Fruit fly (Drosophila melanogaster) whole organism, embryonic: ENCODE results near the gene kirre.
A peak's percentile ranks its signal among the peaks of the same experiment; 100 is the strongest.

Experiments used
- Asciz ChIP-seq: fragments of 200-800 bp; sonication (Bioruptor generic); optimal IDR thresholded peaks from 2 replicates; lab custom pipeline; 2017; ENCODE audit warnings: missing biosample characterization, mild to moderate bottlenecking, missing genetic modification characterization, missing genetic modification reagents
- B-H2 ChIP-seq: fragments of 200-800 bp; sonication (Bioruptor generic); optimal IDR thresholded peaks from 2 replicates; lab custom pipeline; 2018; ENCODE audit warnings: missing biosample characterization, mild to moderate bottlenecking, missing genetic modification characterization
- CG10267 ChIP-seq: fragments of 200-800 bp; sonication (Bioruptor generic); optimal IDR thresholded peaks from 2 replicates; lab custom pipeline; 2018; ENCODE audit warnings: missing biosample characterization, mild to moderate bottlenecking, missing genetic modification characterization, moderate library complexity
- CG13424 ChIP-seq: fragments of 200-800 bp; sonication (Bioruptor generic); optimal IDR thresholded peaks from 2 replicates; lab custom pipeline; 2019; ENCODE audit warnings: missing biosample characterization, mild to moderate bottlenecking, missing genetic modification characterization, moderate library complexity
- CG13775 ChIP-seq: fragments of 200-800 bp; sonication (Bioruptor generic); optimal IDR thresholded peaks from 3 replicates; lab custom pipeline; 2017; ENCODE audit warnings: missing biosample characterization, mild to moderate bottlenecking, missing genetic modification characterization
- CG17802 ChIP-seq: fragments of 200-800 bp; sonication (Bioruptor generic); optimal IDR thresholded peaks from 2 replicates; lab custom pipeline; 2018; ENCODE audit warnings: missing biosample characterization, mild to moderate bottlenecking, missing genetic modification characterization, moderate library complexity
- CG2120 ChIP-seq: fragments of 200-800 bp; sonication (Bioruptor generic); optimal IDR thresholded peaks from 3 replicates; lab custom pipeline; 2016; ENCODE audit warnings: missing biosample characterization, missing genetic modification characterization
- CG2712 ChIP-seq: fragments of 200-800 bp; optimal IDR thresholded peaks from 3 replicates; lab custom pipeline; 2019; ENCODE audit warnings: missing biosample characterization, mild to moderate bottlenecking, missing genetic modification characterization, moderate library complexity
- CG30020 ChIP-seq: fragments of 200-800 bp; optimal IDR thresholded peaks from 2 replicates; lab custom pipeline; 2019; ENCODE audit warnings: missing biosample characterization, mild to moderate bottlenecking, missing genetic modification characterization, moderate library complexity
- CG4328 ChIP-seq: fragments of 200-800 bp; sonication (Bioruptor generic); optimal IDR thresholded peaks from 3 replicates; lab custom pipeline; 2017; ENCODE audit warnings: missing biosample characterization, missing genetic modification reagents, missing genetic modification characterization
- CG4404 ChIP-seq: fragments of 200-800 bp; sonication (Bioruptor generic); IDR thresholded peaks from 2 replicates; pipeline ENCODE4 v1.3.6; 2022; ENCODE audit warnings: missing biosample characterization, missing genetic modification characterization
- CG4617 ChIP-seq: fragments of 200-800 bp; sonication (Bioruptor generic); optimal IDR thresholded peaks from 3 replicates; lab custom pipeline; 2016; ENCODE audit warnings: missing biosample characterization, missing genetic modification characterization, borderline replicate concordance
- CG9727 ChIP-seq: fragments of 200-800 bp; sonication (Bioruptor generic); optimal IDR thresholded peaks from 3 replicates; lab custom pipeline; 2017; ENCODE audit warnings: missing biosample characterization, mild to moderate bottlenecking, missing genetic modification characterization
- CG9797 ChIP-seq: fragments of 200-800 bp; sonication (Bioruptor generic); optimal IDR thresholded peaks from 3 replicates; lab custom pipeline; 2018; ENCODE audit warnings: missing biosample characterization, mild to moderate bottlenecking, missing genetic modification characterization
- CG9817 ChIP-seq: fragments of 200-800 bp; sonication (Bioruptor generic); optimal IDR thresholded peaks from 2 replicates; lab custom pipeline; 2018; ENCODE audit warnings: missing biosample characterization, mild to moderate bottlenecking, missing genetic modification characterization, moderate library complexity
- CG9932 ChIP-seq: fragments of 200-800 bp; sonication (Bioruptor generic); IDR thresholded peaks from 2 replicates; pipeline ENCODE4 v1.3.6; 2022; ENCODE audit warnings: missing biosample characterization, missing genetic modification characterization
- Dfd ChIP-seq, 2 experiments: fragments of >200 bp; optimal IDR thresholded peaks; 2 replicates each; lab custom pipeline; 2017; ENCODE audit warnings: missing biosample characterization in 2 of 2, missing genetic modification characterization in 2 of 2
- Dref ChIP-seq: fragments of 200-800 bp; sonication (Bioruptor generic); IDR thresholded peaks from 2 replicates; pipeline ENCODE4 v1.3.6; 2022; ENCODE audit warnings: missing biosample characterization, missing genetic modification characterization
- E2f1 ChIP-seq: fragments of 200-800 bp; sonication (Bioruptor generic); IDR thresholded peaks from 2 replicates; pipeline ENCODE4 v1.3.6; 2022; ENCODE audit warnings: missing biosample characterization, missing genetic modification characterization
- Ets65A ChIP-seq: fragments of 200-800 bp; sonication (Bioruptor generic); peaks from one replicate; lab custom pipeline; 2016; ENCODE audit warnings: missing biosample characterization, missing genetic modification characterization
- Ets97D ChIP-seq: fragments of 200-800 bp; sonication (Bioruptor generic); optimal IDR thresholded peaks from 3 replicates; lab custom pipeline; 2016; ENCODE audit warnings: missing biosample characterization, missing genetic modification characterization
- Fer3 ChIP-seq: fragments of 200-800 bp; sonication (Bioruptor generic); optimal IDR thresholded peaks from 2 replicates; lab custom pipeline; 2018; ENCODE audit warnings: missing biosample characterization, mild to moderate bottlenecking, missing genetic modification characterization, moderate library complexity
- MBD-R2 ChIP-seq: fragments of 200-800 bp; sonication (Bioruptor generic); IDR thresholded peaks from 2 replicates; pipeline ENCODE4 v1.3.6; 2022; ENCODE audit warnings: missing biosample characterization, missing genetic modification characterization
- Max ChIP-seq: fragments of 200-800 bp; sonication (Bioruptor generic); optimal IDR thresholded peaks from 2 replicates; lab custom pipeline; 2016; ENCODE audit warnings: missing biosample characterization, mild to moderate bottlenecking, missing genetic modification characterization
- Oaz ChIP-seq: fragments of 200-800 bp; sonication (Bioruptor generic); IDR thresholded peaks from 2 replicates; pipeline ENCODE4 v1.3.6; 2022; ENCODE audit warnings: missing biosample characterization, missing genetic modification characterization
- PHDP ChIP-seq: fragments of 200-800 bp; sonication (Bioruptor generic); optimal IDR thresholded peaks from 3 replicates; lab custom pipeline; 2018; ENCODE audit warnings: missing biosample characterization, mild to moderate bottlenecking, missing genetic modification characterization, moderate library complexity
- Pdp1 ChIP-seq, 2 experiments: fragments of 200-800 bp; sonication (Bioruptor generic); optimal IDR thresholded peaks; 3 replicates each; lab custom pipeline; 2016; ENCODE audit warnings: missing biosample characterization in 2 of 2, missing genetic modification characterization in 2 of 2, mild to moderate bottlenecking in 1 of 2, moderate library complexity in 1 of 2
- Six4 ChIP-seq: fragments of 200-800 bp; sonication (Bioruptor generic); optimal IDR thresholded peaks from 2 replicates; lab custom pipeline; 2016; ENCODE audit warnings: missing biosample characterization, missing genetic modification characterization
- Sry-β ChIP-seq: fragments of 200-800 bp; sonication (Bioruptor generic); optimal IDR thresholded peaks from 2 replicates; lab custom pipeline; 2018; ENCODE audit warnings: missing biosample characterization, mild to moderate bottlenecking, missing genetic modification characterization, moderate library complexity
- Xbp1 ChIP-seq: fragments of 200-800 bp; sonication (Bioruptor generic); optimal IDR thresholded peaks from 3 replicates; lab custom pipeline; 2016; ENCODE audit warnings: missing biosample characterization, mild to moderate bottlenecking, missing genetic modification characterization
- YL-1 ChIP-seq: fragments of 200-800 bp; sonication (Bioruptor generic); optimal IDR thresholded peaks from 3 replicates; lab custom pipeline; 2017; ENCODE audit warnings: missing biosample characterization, mild to moderate bottlenecking, missing genetic modification characterization
- chn ChIP-seq: fragments of 200-800 bp; sonication (Bioruptor generic); optimal IDR thresholded peaks from 2 replicates; lab custom pipeline; 2016; ENCODE audit warnings: missing biosample characterization, missing genetic modification characterization
- corto ChIP-seq: fragments of 200-800 bp; sonication (Bioruptor generic); optimal IDR thresholded peaks from 2 replicates; lab custom pipeline; 2016; ENCODE audit warnings: missing biosample characterization, mild to moderate bottlenecking, missing genetic modification characterization, moderate library complexity
- danr ChIP-seq: fragments of 200-800 bp; sonication (Bioruptor generic); IDR thresholded peaks from 2 replicates; pipeline ENCODE4 v1.3.6; 2022; ENCODE audit warnings: missing biosample characterization, missing genetic modification characterization
- esg ChIP-seq: fragments of 200-800 bp; sonication (Bioruptor generic); conservative IDR thresholded peaks from 2 replicates; pipeline ENCODE4 v1.3.6; 2022; ENCODE audit warnings: missing biosample characterization, missing genetic modification characterization
- grn ChIP-seq: fragments of 200-800 bp; sonication (Bioruptor generic); optimal IDR thresholded peaks from 3 replicates; lab custom pipeline; 2017; ENCODE audit warnings: missing biosample characterization, missing genetic modification characterization
- hbn ChIP-seq: fragments of 200-800 bp; sonication (Bioruptor generic); IDR thresholded peaks from 2 replicates; pipeline ENCODE4 v1.3.6; 2022; ENCODE audit warnings: missing biosample characterization, missing genetic modification characterization; ENCODE audit not compliant: partially characterized antibody
- klu ChIP-seq: fragments of 200-800 bp; sonication (Bioruptor generic); IDR thresholded peaks from 2 replicates; pipeline ENCODE4 v1.3.6; 2022; ENCODE audit warnings: missing biosample characterization, missing genetic modification characterization
- lbe ChIP-seq: fragments of 200-800 bp; sonication (Bioruptor generic); optimal IDR thresholded peaks from 2 replicates; lab custom pipeline; 2016; ENCODE audit warnings: missing biosample characterization, mild to moderate bottlenecking, missing genetic modification characterization
- lilli ChIP-seq: fragments of 200-800 bp; sonication (Bioruptor generic); optimal IDR thresholded peaks from 3 replicates; lab custom pipeline; 2016; ENCODE audit warnings: missing biosample characterization, missing genetic modification characterization
- nerfin-1 ChIP-seq: fragments of 200-800 bp; sonication (Bioruptor generic); optimal IDR thresholded peaks from 3 replicates; lab custom pipeline; 2019; ENCODE audit warnings: missing biosample characterization, mild to moderate bottlenecking, missing genetic modification characterization, moderate library complexity
- odd ChIP-seq: fragments of 200-800 bp; sonication (Bioruptor generic); optimal IDR thresholded peaks from 2 replicates; lab custom pipeline; 2017; ENCODE audit warnings: missing biosample characterization, mild to moderate bottlenecking, missing genetic modification characterization
- prd ChIP-seq, 3 experiments: fragments of >200 bp in 2 of 3; fragments of 200-800 bp in 1 of 3; sonication (Bioruptor generic) in 1 of 3; optimal IDR thresholded peaks in 2 of 3; IDR thresholded peaks in 1 of 3; 2 replicates in 2 of 3; 3 replicates in 1 of 3; pipeline versions ENCODE4 v1.3.6 to Lab custom; 2017 to 2022; ENCODE audit warnings: missing biosample characterization in 1 of 3, missing genetic modification characterization in 1 of 3
- scrt ChIP-seq: fragments of 200-800 bp; sonication (Bioruptor generic); optimal IDR thresholded peaks from 2 replicates; lab custom pipeline; 2018; ENCODE audit warnings: missing biosample characterization, mild to moderate bottlenecking, missing genetic modification characterization, moderate library complexity
- tll ChIP-seq, 2 experiments: fragments of 200-800 bp in 1 of 2; fragments of >200 bp in 1 of 2; sonication (Bioruptor generic) in 1 of 2; optimal IDR thresholded peaks; 2 replicates each; lab custom pipeline; 2017 to 2019; ENCODE audit warnings: missing biosample characterization in 2 of 2, missing genetic modification characterization in 2 of 2, mild to moderate bottlenecking in 1 of 2, moderate library complexity in 1 of 2
- zen ChIP-seq: fragments of 200-800 bp; sonication (Bioruptor generic); optimal IDR thresholded peaks from 3 replicates; lab custom pipeline; 2018; ENCODE audit warnings: missing biosample characterization, mild to moderate bottlenecking, missing genetic modification characterization, moderate library complexity
- zen2 ChIP-seq: fragments of 200-800 bp; sonication (Bioruptor generic); IDR thresholded peaks from 3 replicates; pipeline ENCODE4 v1.3.6; 2022; ENCODE audit warnings: missing biosample characterization, missing genetic modification characterization; ENCODE audit not compliant: partially characterized antibody
- zfh2 ChIP-seq: fragments of 200-800 bp; sonication (Bioruptor generic); optimal IDR thresholded peaks from 2 replicates; lab custom pipeline; 2016; ENCODE audit warnings: missing biosample characterization, missing genetic modification characterization

The kirre gene

DNA sequence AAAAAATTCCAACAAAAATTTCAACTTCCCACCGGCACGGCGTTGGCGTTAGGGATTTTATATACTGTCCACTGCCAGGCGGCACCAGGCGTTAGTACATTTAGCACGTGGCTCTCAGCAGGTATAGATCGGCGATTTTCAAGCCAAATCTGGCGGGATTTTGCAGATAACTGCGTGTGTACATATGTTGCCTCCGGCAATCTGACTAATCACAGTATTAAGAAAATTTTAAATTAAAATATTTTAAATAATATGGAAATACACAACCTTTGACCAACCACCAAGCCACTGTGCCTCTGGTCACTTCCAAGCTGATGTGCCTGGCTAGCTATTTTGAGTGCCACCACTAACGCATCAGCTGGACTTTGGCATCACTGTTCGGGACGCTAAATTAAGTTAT, 8.1 kb upstream of the kirre start, which contains the start of the genes ttm50 and CG2712 (continued):
- no peak for TF ChIP-seq zen2 (GFP tag; lab: Robert Waterston, UW)
- TF ChIP-seq prd (optimal IDR thresholded peaks at IDR 0.05; lab: Kevin White, UChicago), result no peak
- TF ChIP-seq prd (GFP tag; IDR thresholded peaks at IDR 0.05; lab: Robert Waterston, UW), result peak; percentile 78
- no peak for TF ChIP-seq corto
- peak; percentile 52 for TF ChIP-seq CG30020
- TF ChIP-seq nerfin-1 (tag; lab: Kevin White, UChicago), result peak; percentile 36
- peak; percentile 75 for TF ChIP-seq CG9932 (GFP tag; lab: Robert Waterston, UW)
- peak; percentile 57 for TF ChIP-seq lilli (GFP tag; lab: Kevin White, UChicago)
- peak; percentile 98 for TF ChIP-seq Sry-β
- TF ChIP-seq odd (GFP tag; lab: Kevin White, UChicago), result no peak
- no peak for TF ChIP-seq grn (GFP tag; lab: Kevin White, UChicago)
- peak; percentile 59 for TF ChIP-seq CG10267 (tag; lab: Kevin White, UChicago)
- peak in 1 of 2 experiments; percentile 4 for TF ChIP-seq tll (GFP tag; optimal IDR thresholded peaks at IDR 0.05; lab: Kevin White, UChicago)
- no peak for TF ChIP-seq Asciz (GFP tag; lab: Kevin White, UChicago)
- peak; percentile 51; the same call in 1 of the 2 replicates for TF ChIP-seq Oaz (GFP tag; lab: Robert Waterston, UW)
- peak; percentile 13 for TF ChIP-seq lbe (GFP tag; lab: Kevin White, UChicago)
- TF ChIP-seq danr (GFP tag; lab: Robert Waterston, UW), result 0 out of 2 replicates have a peak, but pooled peaks have one; percentile 47
- TF ChIP-seq CG4328 (GFP tag; lab: Kevin White, UChicago), result peak; percentile 31
- TF ChIP-seq Dref (GFP tag; lab: Robert Waterston, UW), result 0 out of 2 replicates have a peak, but pooled peaks have one; percentile 31
- TF ChIP-seq CG9727 (GFP tag; lab: Kevin White, UChicago), result peak; percentile 70
- peak; percentile 76 for TF ChIP-seq YL-1 (GFP tag; lab: Kevin White, UChicago)
- TF ChIP-seq Pdp1 (GFP tag; optimal IDR thresholded peaks at IDR 0.05; lab: Kevin White, UChicago), result peak; percentile 1 to 23
- peak; percentile 73 for TF ChIP-seq CG13775 (GFP tag; lab: Kevin White, UChicago)
- no peak for TF ChIP-seq CG17802
- TF ChIP-seq zen, result peak; percentile 40
- TF ChIP-seq CG9817 (tag; lab: Kevin White, UChicago), result peak; percentile 66
- TF ChIP-seq CG4404 (GFP tag; lab: Robert Waterston, UW), result peak; percentile 60
- peak; percentile 25 for TF ChIP-seq chn (GFP tag; lab: Kevin White, UChicago)
- no peak for TF ChIP-seq B-H2 (GFP tag; lab: Kevin White, UChicago)
- peak; percentile 62 for TF ChIP-seq Ets65A (GFP tag; lab: Kevin White, UChicago)
- TF ChIP-seq esg (GFP tag; lab: Robert Waterston, UW), result peak; percentile 25; the same call in 1 of the 2 replicates
- peak; percentile 54 for TF ChIP-seq CG2120
- TF ChIP-seq Six4, result peak; percentile 13
- 0 out of 2 replicates have a peak, but pooled peaks have one; percentile 9 for TF ChIP-seq klu (GFP tag; lab: Robert Waterston, UW)
- no peak for TF ChIP-seq PHDP
- peak; percentile 33; the same call in 1 of the 2 replicates for TF ChIP-seq E2f1 (GFP tag; lab: Robert Waterston, UW)
- TF ChIP-seq CG4617 (GFP tag; lab: Kevin White, UChicago), result peak; percentile 50
- TF ChIP-seq CG2712 (tag; lab: Kevin White, UChicago), result peak; percentile 93
- peak; percentile 87 for TF ChIP-seq Max (GFP tag; lab: Kevin White, UChicago)
- peak; percentile 88 for TF ChIP-seq CG9797
- peak; percentile 70 for TF ChIP-seq Xbp1
- TF ChIP-seq MBD-R2 (GFP tag; lab: Robert Waterston, UW), result peak; percentile 87
- peak; percentile 10 for TF ChIP-seq Ets97D (GFP tag; lab: Kevin White, UChicago)
- TF ChIP-seq scrt (GFP tag; lab: Kevin White, UChicago), result no peak
- TF ChIP-seq zfh2 (GFP tag; lab: Kevin White, UChicago), result peak; percentile 33
- TF ChIP-seq Dfd (GFP tag; optimal IDR thresholded peaks at IDR 0.05; lab: Kevin White, UChicago), result no peak
- peak; percentile 44 for TF ChIP-seq Fer3 (tag; lab: Kevin White, UChicago)
- TF ChIP-seq hbn (GFP tag; lab: Robert Waterston, UW), result no peak
- TF ChIP-seq CG13424 (tag; lab: Kevin White, UChicago), result peak; percentile 73
